Fruit fly (Drosophila melanogaster) whole organism, embryonic: ENCODE measurements around the gene Sld5.

Experiments used
- CG12659 ChIP-seq: fragments of 200-800 bp; sonication (Bioruptor generic); optimal IDR thresholded peaks from 3 replicates; lab custom pipeline; 2017; ENCODE audit warnings: mild to moderate bottlenecking, missing biosample characterization, missing genetic modification reagents, missing genetic modification characterization
- CG18619 ChIP-seq: fragments of 200-800 bp; sonication (Bioruptor generic); optimal IDR thresholded peaks from 3 replicates; lab custom pipeline; 2017; ENCODE audit warnings: missing biosample characterization, mild to moderate bottlenecking, missing genetic modification characterization
- CG8478 ChIP-seq: fragments of >200 bp; optimal IDR thresholded peaks from 2 replicates; lab custom pipeline; 2018
- Hmr ChIP-seq: fragments of 200-800 bp; sonication (Bioruptor generic); optimal IDR thresholded peaks from 3 replicates; lab custom pipeline; 2017; ENCODE audit warnings: mild to moderate bottlenecking, missing biosample characterization, missing genetic modification reagents, missing genetic modification characterization
- PHDP ChIP-seq: fragments of 200-800 bp; sonication (Bioruptor generic); optimal IDR thresholded peaks from 3 replicates; lab custom pipeline; 2018; ENCODE audit warnings: missing biosample characterization, mild to moderate bottlenecking, missing genetic modification characterization, moderate library complexity
- disco-r ChIP-seq: fragments of 200-800 bp; sonication (Bioruptor generic); optimal IDR thresholded peaks from 2 replicates; lab custom pipeline; 2016; ENCODE audit warnings: missing biosample characterization, missing genetic modification characterization

DNA sequence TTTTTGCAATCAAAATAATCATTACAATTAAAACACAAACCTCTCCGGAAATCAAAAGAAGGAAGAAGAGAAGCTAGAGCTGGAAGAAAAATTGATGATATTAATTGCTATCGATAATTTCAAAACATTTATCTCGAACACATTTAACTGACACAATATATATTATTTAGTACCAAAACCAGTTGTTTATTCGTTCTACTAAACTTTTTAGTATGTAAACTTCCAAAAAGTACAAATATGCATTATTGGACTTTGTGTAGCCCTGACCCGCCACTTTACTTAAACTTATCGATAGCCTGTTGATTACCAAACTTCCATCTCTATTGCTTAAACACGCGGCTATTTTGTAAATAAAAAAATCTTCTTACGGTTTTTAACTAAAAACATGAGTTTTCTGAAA lies 2.8 kb upstream of the Sld5 start, which contains the start of the genes RpL34a and Trmt61:
- TF ChIP-seq CG8478 (lab: Kevin White, UChicago), result no peak
- peak; percentile 92 for TF ChIP-seq PHDP
- peak; percentile 95 for TF ChIP-seq CG12659 (GFP tag; lab: Kevin White, UChicago)
- TF ChIP-seq disco-r (GFP tag; lab: Kevin White, UChicago), result peak; percentile 79
- peak; percentile 94 for TF ChIP-seq Hmr
- peak; percentile 91 for TF ChIP-seq CG18619 (GFP tag; lab: Kevin White, UChicago)
